Fruit fly (Drosophila melanogaster) whole organism, embryonic: ENCODE results near the gene Mks1.
A peak's percentile ranks its signal among the peaks of the same experiment; 100 is the strongest.

Experiments
- CG1024 ChIP-seq: fragments of 200-800 bp; sonication (Bioruptor generic); IDR thresholded peaks from 2 replicates; pipeline ENCODE4 v1.3.6; 2022; ENCODE audit warnings: missing biosample characterization, missing genetic modification characterization
- CG10267 ChIP-seq: fragments of 200-800 bp; sonication (Bioruptor generic); optimal IDR thresholded peaks from 2 replicates; lab custom pipeline; 2018; ENCODE audit warnings: missing biosample characterization, mild to moderate bottlenecking, missing genetic modification characterization, moderate library complexity
- CG12391 ChIP-seq: fragments of 200-800 bp; sonication (Bioruptor generic); optimal IDR thresholded peaks from 3 replicates; lab custom pipeline; 2018; ENCODE audit warnings: missing biosample characterization, mild to moderate bottlenecking, missing genetic modification characterization, moderate library complexity
- CG12942 ChIP-seq: fragments of 200-800 bp; sonication (Bioruptor generic); optimal IDR thresholded peaks from 3 replicates; lab custom pipeline; 2016; ENCODE audit warnings: missing biosample characterization, missing genetic modification characterization
- CG14667 ChIP-seq: fragments of 200-800 bp; sonication (Bioruptor generic); IDR thresholded peaks from 2 replicates; pipeline ENCODE4 v1.3.6; 2022; ENCODE audit warnings: missing biosample characterization, missing genetic modification characterization
- CG15514 ChIP-seq: fragments of 200-800 bp; sonication (Bioruptor generic); optimal IDR thresholded peaks from 3 replicates; lab custom pipeline; 2017; ENCODE audit warnings: missing biosample characterization, missing genetic modification characterization, mild to moderate bottlenecking, moderate library complexity, missing genetic modification reagents
- CG16813 ChIP-seq: fragments of 200-800 bp; sonication (Bioruptor generic); IDR thresholded peaks from 3 replicates; pipeline ENCODE4 v1.3.6; 2022; ENCODE audit warnings: missing biosample characterization, missing genetic modification characterization; ENCODE audit not compliant: partially characterized antibody
- CG17802 ChIP-seq: fragments of 200-800 bp; sonication (Bioruptor generic); optimal IDR thresholded peaks from 2 replicates; lab custom pipeline; 2018; ENCODE audit warnings: missing biosample characterization, mild to moderate bottlenecking, missing genetic modification characterization, moderate library complexity
- CG18599 ChIP-seq: fragments of 200-800 bp; sonication (Bioruptor generic); optimal IDR thresholded peaks from 3 replicates; lab custom pipeline; 2017; ENCODE audit warnings: missing biosample characterization, missing genetic modification characterization, mild to moderate bottlenecking, moderate library complexity, missing genetic modification reagents
- CG2678 ChIP-seq: fragments of 200-800 bp; sonication (Bioruptor generic); optimal IDR thresholded peaks from 3 replicates; lab custom pipeline; 2019; ENCODE audit warnings: missing biosample characterization, mild to moderate bottlenecking, missing genetic modification characterization, moderate library complexity
- CG32767 ChIP-seq: fragments of 200-800 bp; sonication (Bioruptor generic); IDR thresholded peaks from 2 replicates; pipeline ENCODE4 v1.3.6; 2022; ENCODE audit warnings: missing biosample characterization, missing genetic modification characterization
- CG34224 ChIP-seq: fragments of 200-800 bp; sonication (Bioruptor generic); IDR thresholded peaks from 3 replicates; pipeline ENCODE4 v1.3.6; 2022; ENCODE audit warnings: missing biosample characterization, missing genetic modification characterization; ENCODE audit not compliant: partially characterized antibody
- CG3838 ChIP-seq: fragments of 200-800 bp; sonication (Bioruptor generic); optimal IDR thresholded peaks from 3 replicates; lab custom pipeline; 2016; ENCODE audit warnings: missing biosample characterization, missing genetic modification characterization
- CG3847 ChIP-seq: fragments of 200-800 bp; sonication (Bioruptor generic); IDR thresholded peaks from 2 replicates; pipeline ENCODE4 v1.3.6; 2022; ENCODE audit warnings: missing biosample characterization, missing genetic modification characterization
- CG6765 ChIP-seq: fragments of 200-800 bp; sonication (Bioruptor generic); optimal IDR thresholded peaks from 3 replicates; lab custom pipeline; 2017; ENCODE audit warnings: missing biosample characterization, mild to moderate bottlenecking, missing genetic modification characterization
- CG6791 ChIP-seq: fragments of 200-800 bp; sonication (Bioruptor generic); IDR thresholded peaks from 3 replicates; pipeline ENCODE4 v1.3.6; 2022; ENCODE audit warnings: missing biosample characterization, missing genetic modification characterization; ENCODE audit not compliant: partially characterized antibody
- CG6813 ChIP-seq: fragments of 200-800 bp; sonication (Bioruptor generic); optimal IDR thresholded peaks from 2 replicates; lab custom pipeline; 2017; ENCODE audit warnings: missing biosample characterization, missing genetic modification characterization, mild to moderate bottlenecking, moderate library complexity, missing genetic modification reagents
- CG7357 ChIP-seq: fragments of 200-800 bp; sonication (Bioruptor generic); IDR thresholded peaks from 3 replicates; pipeline ENCODE4 v1.3.6; 2022; ENCODE audit warnings: missing biosample characterization, missing genetic modification characterization
- CG8388 ChIP-seq: fragments of 200-800 bp; sonication (Bioruptor generic); optimal IDR thresholded peaks from 2 replicates; lab custom pipeline; 2019; ENCODE audit warnings: missing biosample characterization, mild to moderate bottlenecking, missing genetic modification characterization, moderate library complexity
- CrebB ChIP-seq: fragments of 200-800 bp; sonication (Bioruptor generic); optimal IDR thresholded peaks from 3 replicates; lab custom pipeline; 2018; ENCODE audit warnings: missing biosample characterization, mild to moderate bottlenecking, missing genetic modification characterization
- Dek ChIP-seq: fragments of 200-800 bp; sonication (Bioruptor generic); optimal IDR thresholded peaks from 3 replicates; lab custom pipeline; 2019; ENCODE audit warnings: missing biosample characterization, mild to moderate bottlenecking, missing genetic modification characterization, moderate library complexity
- E2f2 ChIP-seq: fragments of 200-800 bp; sonication (Bioruptor generic); IDR thresholded peaks from 2 replicates; pipeline ENCODE4 v1.3.6; 2022; ENCODE audit warnings: missing biosample characterization, missing genetic modification characterization
- HHEX ChIP-seq: fragments of 200-800 bp; sonication (Bioruptor generic); optimal IDR thresholded peaks from 3 replicates; lab custom pipeline; 2017; ENCODE audit warnings: missing biosample characterization, mild to moderate bottlenecking, missing genetic modification characterization, missing genetic modification reagents
- Hmr ChIP-seq: fragments of 200-800 bp; sonication (Bioruptor generic); optimal IDR thresholded peaks from 3 replicates; lab custom pipeline; 2017; ENCODE audit warnings: mild to moderate bottlenecking, missing biosample characterization, missing genetic modification reagents, missing genetic modification characterization
- Hr3 ChIP-seq: fragments of 200-800 bp; sonication (Bioruptor generic); optimal IDR thresholded peaks from 3 replicates; lab custom pipeline; 2016; ENCODE audit warnings: missing biosample characterization, missing genetic modification characterization
- Hr78 ChIP-seq, 2 experiments: fragments of 200-800 bp in 1 of 2; fragments of >200 bp in 1 of 2; sonication (Bioruptor generic) in 1 of 2; optimal IDR thresholded peaks; 2 replicates each; lab custom pipeline; 2017 to 2019; ENCODE audit warnings: missing biosample characterization in 2 of 2, missing genetic modification characterization in 2 of 2, mild to moderate bottlenecking in 1 of 2, moderate library complexity in 1 of 2
- Nf-YA ChIP-seq: fragments of 200-800 bp; sonication (Bioruptor generic); IDR thresholded peaks from 2 replicates; pipeline ENCODE4 v1.3.6; 2022; ENCODE audit warnings: missing biosample characterization, missing genetic modification characterization
- Oli ChIP-seq: fragments of 200-800 bp; sonication (Bioruptor generic); optimal IDR thresholded peaks from 2 replicates; lab custom pipeline; 2018; ENCODE audit warnings: missing biosample characterization, mild to moderate bottlenecking, missing genetic modification characterization, moderate library complexity
- Ravus ChIP-seq: fragments of 200-800 bp; sonication (Bioruptor generic); IDR thresholded peaks from 2 replicates; pipeline ENCODE4 v1.3.6; 2022; ENCODE audit warnings: missing biosample characterization, missing genetic modification characterization
- Sry-δ ChIP-seq: fragments of 200-800 bp; sonication (Bioruptor generic); optimal IDR thresholded peaks from 2 replicates; lab custom pipeline; 2016; ENCODE audit warnings: missing biosample characterization, missing genetic modification characterization
- ap ChIP-seq: fragments of 200-800 bp; sonication (Bioruptor generic); IDR thresholded peaks from 2 replicates; pipeline ENCODE4 v1.3.6; 2022; ENCODE audit warnings: missing biosample characterization, missing genetic modification characterization
- chinmo ChIP-seq: fragments of 200-800 bp; sonication (Bioruptor generic); IDR thresholded peaks from 4 replicates; pipeline ENCODE4 v1.3.6; 2022; ENCODE audit warnings: missing biosample characterization, missing genetic modification characterization; ENCODE audit not compliant: partially characterized antibody
- dan ChIP-seq: fragments of 200-800 bp; sonication (Bioruptor generic); IDR thresholded peaks from 2 replicates; pipeline ENCODE4 v1.3.6; 2022; ENCODE audit warnings: missing biosample characterization, missing genetic modification characterization
- fd64A ChIP-seq: fragments of 200-800 bp; sonication (Bioruptor generic); optimal IDR thresholded peaks from 3 replicates; lab custom pipeline; 2018; ENCODE audit warnings: missing biosample characterization, mild to moderate bottlenecking, missing genetic modification characterization
- gcm2 ChIP-seq: fragments of 200-800 bp; sonication (Bioruptor generic); optimal IDR thresholded peaks from 2 replicates; lab custom pipeline; 2016; ENCODE audit warnings: missing biosample characterization, missing genetic modification characterization
- her ChIP-seq: fragments of 200-800 bp; sonication (Bioruptor generic); optimal IDR thresholded peaks from 2 replicates; lab custom pipeline; 2016; ENCODE audit warnings: missing biosample characterization, missing genetic modification characterization
- ind ChIP-seq: fragments of 200-800 bp; sonication (Bioruptor generic); optimal IDR thresholded peaks from 3 replicates; lab custom pipeline; 2016; ENCODE audit warnings: missing biosample characterization, missing genetic modification characterization
- kay ChIP-seq: fragments of 200-800 bp; sonication (Bioruptor generic); optimal IDR thresholded peaks from 2 replicates; lab custom pipeline; 2016; ENCODE audit warnings: missing biosample characterization, missing genetic modification characterization
- knrl ChIP-seq: fragments of 200-800 bp; sonication (Bioruptor generic); IDR thresholded peaks from 3 replicates; pipeline ENCODE4 v1.3.6; 2022; ENCODE audit warnings: missing biosample characterization, missing genetic modification characterization; ENCODE audit not compliant: partially characterized antibody
- lab ChIP-seq: fragments of 200-800 bp; sonication (Bioruptor generic); optimal IDR thresholded peaks from 3 replicates; lab custom pipeline; 2017; ENCODE audit warnings: missing biosample characterization, missing genetic modification characterization, mild to moderate bottlenecking, moderate library complexity, missing genetic modification reagents
- nerfin-2 ChIP-seq: fragments of 200-800 bp; sonication (Bioruptor generic); IDR thresholded peaks from 2 replicates; pipeline ENCODE4 v1.3.6; 2022; ENCODE audit warnings: missing biosample characterization, missing genetic modification characterization; ENCODE audit not compliant: partially characterized antibody
- nmo ChIP-seq: fragments of 200-800 bp; sonication (Bioruptor generic); optimal IDR thresholded peaks from 2 replicates; lab custom pipeline; 2018; ENCODE audit warnings: missing biosample characterization, mild to moderate bottlenecking, missing genetic modification characterization, moderate library complexity
- pan ChIP-seq, 4 experiments: fragments of >200 bp in 3 of 4; fragments of 200-800 bp in 1 of 4; sonication (Bioruptor generic) in 1 of 4; optimal IDR thresholded peaks in 3 of 4; IDR thresholded peaks in 1 of 4; 2 replicates each; pipeline versions ENCODE4 v1.3.6 to Lab custom; 2017 to 2022; ENCODE audit warnings: missing biosample characterization in 2 of 4, missing genetic modification characterization in 2 of 4, mixed read lengths in 1 of 4
- pho ChIP-seq: fragments of 200-800 bp; sonication (Bioruptor generic); optimal IDR thresholded peaks from 2 replicates; lab custom pipeline; 2016; ENCODE audit warnings: missing biosample characterization, missing genetic modification characterization
- sens ChIP-seq: fragments of 200-800 bp; sonication (Bioruptor generic); peaks from one replicate; lab custom pipeline; 2016; ENCODE audit warnings: missing biosample characterization, missing genetic modification characterization
- tin ChIP-seq: fragments of 200-800 bp; sonication (Bioruptor generic); optimal IDR thresholded peaks from 3 replicates; lab custom pipeline; 2016; ENCODE audit warnings: missing biosample characterization, missing genetic modification characterization
- tio ChIP-seq: fragments of 200-800 bp; sonication (Bioruptor generic); optimal IDR thresholded peaks from 2 replicates; lab custom pipeline; 2017; ENCODE audit warnings: missing biosample characterization, missing genetic modification characterization, inconsistent platforms
- wdn ChIP-seq: fragments of 200-800 bp; sonication (Bioruptor generic); IDR thresholded peaks from 2 replicates; pipeline ENCODE4 v1.3.6; 2022; ENCODE audit warnings: missing biosample characterization, missing genetic modification characterization

Gene Mks1

dm6 chrX:12498101-12498500 lies 1.7 kb upstream of the Mks1 start:
- TF ChIP-seq tio (GFP tag; lab: Kevin White, UChicago), result no peak
- peak; percentile 2 for TF ChIP-seq sens (GFP tag; lab: Kevin White, UChicago)
- no peak for TF ChIP-seq CG17802 (tag; lab: Kevin White, UChicago)
- TF ChIP-seq knrl (GFP tag; lab: Robert Waterston, UW), result no peak
- no peak for TF ChIP-seq kay (GFP tag; lab: Kevin White, UChicago)
- no peak for TF ChIP-seq CG10267 (tag; lab: Kevin White, UChicago)
- no peak for TF ChIP-seq dan (GFP tag; lab: Robert Waterston, UW)

- peak; percentile 15 for TF ChIP-seq Hmr (GFP tag; lab: Kevin White, UChicago)
- TF ChIP-seq Hr78 (GFP tag; optimal IDR thresholded peaks at IDR 0.05; lab: Kevin White, UChicago), result no peak
- TF ChIP-seq ind, result peak; percentile 48
- no peak for TF ChIP-seq HHEX (GFP tag; lab: Kevin White, UChicago)
- 0 out of 3 replicates have a peak, but pooled peaks have one; percentile 30 for TF ChIP-seq CG16813 (GFP tag; lab: Robert Waterston, UW)
- peak; percentile 49 for TF ChIP-seq CG12391 (tag; lab: Kevin White, UChicago)
- TF ChIP-seq CG12942 (GFP tag; lab: Kevin White, UChicago), result peak; percentile 8
- no peak for TF ChIP-seq fd64A (GFP tag; lab: Kevin White, UChicago)
- no peak for TF ChIP-seq CG6813
- TF ChIP-seq CG6765 (GFP tag; lab: Kevin White, UChicago), result no peak
- TF ChIP-seq CG3838, result no peak
- no peak for TF ChIP-seq gcm2 (GFP tag; lab: Kevin White, UChicago)
- no peak for TF ChIP-seq Ravus (GFP tag; lab: Robert Waterston, UW)
- TF ChIP-seq ap, result no peak
- peak; percentile 65; the same call in 2 of the 3 replicates for TF ChIP-seq CG6791 (GFP tag; lab: Robert Waterston, UW)
- TF ChIP-seq pho, result no peak
- TF ChIP-seq chinmo, result 0 out of 4 replicates have a peak, but pooled peaks have one; percentile 60
- no peak for TF ChIP-seq CG14667 (GFP tag; lab: Robert Waterston, UW)
- no peak for TF ChIP-seq CG2678 (tag; lab: Kevin White, UChicago)
- TF ChIP-seq tin (GFP tag; lab: Kevin White, UChicago), result no peak
- TF ChIP-seq CG18599, result peak; percentile 25
- no peak for TF ChIP-seq CG32767
- TF ChIP-seq wdn (GFP tag; lab: Robert Waterston, UW), result no peak
- TF ChIP-seq her (GFP tag; lab: Kevin White, UChicago), result no peak
- TF ChIP-seq nmo (GFP tag; lab: Kevin White, UChicago), result peak; percentile 61
- TF ChIP-seq CG7357 (GFP tag; lab: Robert Waterston, UW), result no peak
- peak; percentile 30 for TF ChIP-seq Sry-δ (GFP tag; lab: Kevin White, UChicago)
- no peak for TF ChIP-seq Nf-YA (GFP tag; lab: Robert Waterston, UW)
- no peak for TF ChIP-seq pan (optimal IDR thresholded peaks at IDR 0.05; lab: Kevin White, UChicago)
- TF ChIP-seq pan (GFP tag; optimal IDR thresholded peaks at IDR 0.05 in 1 of 2, IDR thresholded peaks at IDR 0.05 in 1 of 2), result no peak
- peak; percentile 19 for TF ChIP-seq Oli (tag; lab: Kevin White, UChicago)
- peak; percentile 54 for TF ChIP-seq CG3847 (GFP tag; lab: Robert Waterston, UW)
- TF ChIP-seq Dek (tag; lab: Kevin White, UChicago), result no peak
- TF ChIP-seq CG34224, result no peak
- TF ChIP-seq CG8388 (GFP tag; lab: Kevin White, UChicago), result no peak
- 0 out of 2 replicates have a peak, but pooled peaks have one; percentile 31 for TF ChIP-seq CG1024
- TF ChIP-seq Hr3, result no peak
- TF ChIP-seq CrebB (tag; lab: Kevin White, UChicago), result no peak
- no peak for TF ChIP-seq lab
- TF ChIP-seq E2f2 (GFP tag; lab: Robert Waterston, UW), result no peak
- 0 out of 2 replicates have a peak, but pooled peaks have one; percentile 20 for TF ChIP-seq nerfin-2
- peak; percentile 25 for TF ChIP-seq CG15514 (GFP tag; lab: Kevin White, UChicago)
These were observed 533 bp upstream of the Mks1 start, which contains the start of gene mdu for dm6 chrX:12496930-12497329. Gene mdu, plus strand, starts transcription at chrX:12497188.
